Worm (Caenorhabditis elegans) whole organism, L3 larva: Measurements from ENCODE around the gene vit-1.

Experiments
- aly-2 ChIP-seq: fragments of 150-350 bp; optimal IDR thresholded peaks from 2 replicates; lab custom pipeline; 2014; ENCODE audit warnings: missing biosample characterization, missing genetic modification characterization
- ceh-16 ChIP-seq: sonication (generic microtip); optimal IDR thresholded peaks from 2 replicates; lab custom pipeline; 2017; ENCODE audit warnings: missing biosample characterization, missing genetic modification characterization
- egl-27 ChIP-seq: sonication (generic microtip); optimal IDR thresholded peaks from 4 replicates; lab custom pipeline; 2017; ENCODE audit warnings: missing biosample characterization, missing genetic modification reagents, missing genetic modification characterization
- fkh-10 ChIP-seq: sonication (generic microtip); optimal IDR thresholded peaks from 2 replicates; lab custom pipeline; 2017; ENCODE audit warnings: missing biosample characterization, missing genetic modification reagents, missing genetic modification characterization
- jun-1 ChIP-seq: fragments of 150-350 bp; optimal IDR thresholded peaks from 2 replicates; lab custom pipeline; 2014; ENCODE audit warnings: missing biosample characterization, missing genetic modification reagents, missing genetic modification characterization
- lsy-12 ChIP-seq: sonication (generic microtip); optimal IDR thresholded peaks from 2 replicates; lab custom pipeline; 2016; ENCODE audit warnings: mild to moderate bottlenecking, missing genetic modification characterization, missing compliant biosample characterization
- mdl-1 ChIP-seq: fragments of 150-350 bp; optimal IDR thresholded peaks from 2 replicates; lab custom pipeline; 2014; ENCODE audit warnings: missing biosample characterization, missing genetic modification characterization
- nhr-11 ChIP-seq: fragments of 150-350 bp; optimal IDR thresholded peaks from 2 replicates; lab custom pipeline; 2014; ENCODE audit warnings: missing biosample characterization, missing genetic modification characterization
- nhr-12 ChIP-seq: fragments of 150-350 bp; optimal IDR thresholded peaks from 2 replicates; lab custom pipeline; 2014; ENCODE audit warnings: missing biosample characterization, missing genetic modification characterization
- nhr-76 ChIP-seq: fragments of 150-350 bp; sonication (generic microtip); optimal IDR thresholded peaks from 5 replicates; lab custom pipeline; 2014; ENCODE audit warnings: missing biosample characterization, missing genetic modification characterization
- nhr-77 ChIP-seq: fragments of 150-350 bp; optimal IDR thresholded peaks from 2 replicates; lab custom pipeline; 2014; ENCODE audit warnings: missing biosample characterization, missing genetic modification characterization
- pqm-1 ChIP-seq: fragments of 150-350 bp; optimal IDR thresholded peaks from 2 replicates; lab custom pipeline; 2017; ENCODE audit warnings: missing biosample characterization, missing genetic modification characterization, inconsistent platforms
- skn-1 ChIP-seq: fragments of 150-350 bp; optimal IDR thresholded peaks from 2 replicates; lab custom pipeline; 2014; ENCODE audit warnings: missing biosample characterization, missing genetic modification characterization
- tbx-2 ChIP-seq: sonication (generic microtip); optimal IDR thresholded peaks from 2 replicates; lab custom pipeline; 2016; ENCODE audit warnings: mild to moderate bottlenecking, missing genetic modification characterization, missing compliant biosample characterization

ce11 chrX:7720565-7720964, 7.1 kb upstream of the vit-1 start:
- no peak for TF ChIP-seq fkh-10
- TF ChIP-seq mdl-1 (tag; lab: Kevin White, UChicago), result no peak
- TF ChIP-seq tbx-2 (tag; lab: Kevin White, UChicago), result no peak
- no peak for TF ChIP-seq jun-1 (tag; lab: Kevin White, UChicago)
- TF ChIP-seq nhr-77 (tag; lab: Kevin White, UChicago), result no peak
- no peak for TF ChIP-seq nhr-11
- TF ChIP-seq nhr-76 (tag; lab: Kevin White, UChicago), result no peak
- no peak for TF ChIP-seq egl-27 (tag; lab: Kevin White, UChicago)
- TF ChIP-seq skn-1, result no peak
- TF ChIP-seq ceh-16 (tag; lab: Kevin White, UChicago), result no peak
- no peak for TF ChIP-seq aly-2
- TF ChIP-seq pqm-1 (tag; lab: Kevin White, UChicago), result no peak
- no peak for TF ChIP-seq lsy-12 (tag; lab: Kevin White, UChicago)
- TF ChIP-seq nhr-12 (tag; lab: Kevin White, UChicago), result no peak
